Worm (Caenorhabditis elegans) whole organism, late embryonic: ENCODE results near the gene Y79H2A.12.

Experiments used
- C38D4.7 ChIP-seq: fragments of 200-800 bp; sonication (Bioruptor generic); optimal IDR thresholded peaks from 2 replicates; lab custom pipeline; 2018; ENCODE audit warnings: mild to moderate bottlenecking, missing genetic modification characterization, moderate library complexity, missing compliant biosample characterization
- F13H6.1 ChIP-seq: sonication (generic microtip); optimal IDR thresholded peaks from 2 replicates; lab custom pipeline; 2016; ENCODE audit warnings: missing genetic modification characterization, missing compliant biosample characterization
- T23F11.4 ChIP-seq: fragments of 200-800 bp; sonication (Bioruptor generic); optimal IDR thresholded peaks from 2 replicates; lab custom pipeline; 2018; ENCODE audit warnings: mild to moderate bottlenecking, missing genetic modification characterization, missing compliant biosample characterization
- Y22D7AL.16 ChIP-seq: sonication (generic microtip); optimal IDR thresholded peaks from 2 replicates; lab custom pipeline; 2016; ENCODE audit warnings: missing genetic modification characterization, missing compliant biosample characterization
- ama-1 ChIP-seq: fragments of 150-350 bp; optimal IDR thresholded peaks from 2 replicates; lab custom pipeline; 2014
- ceh-14 ChIP-seq: sonication (generic microtip); optimal IDR thresholded peaks from 2 replicates; lab custom pipeline; 2016; ENCODE audit warnings: missing genotype, missing genetic modification characterization, missing compliant biosample characterization
- ceh-19 ChIP-seq: fragments of 200-800 bp; sonication (Bioruptor generic); optimal IDR thresholded peaks from 2 replicates; lab custom pipeline; 2018; ENCODE audit warnings: mild to moderate bottlenecking, missing genetic modification characterization, missing compliant biosample characterization
- ceh-22 ChIP-seq: sonication (generic microtip); optimal IDR thresholded peaks from 2 replicates; lab custom pipeline; 2017; ENCODE audit warnings: missing biosample characterization, missing genetic modification characterization
- ceh-31 ChIP-seq: sonication (generic microtip); optimal IDR thresholded peaks from 2 replicates; lab custom pipeline; 2016; ENCODE audit warnings: missing genetic modification characterization, missing compliant biosample characterization
- ceh-34 ChIP-seq: sonication (generic microtip); optimal IDR thresholded peaks from 2 replicates; lab custom pipeline; 2016; ENCODE audit warnings: mild to moderate bottlenecking, missing genetic modification characterization, missing compliant biosample characterization
- ceh-48 ChIP-seq: sonication (generic microtip); optimal IDR thresholded peaks from 2 replicates; lab custom pipeline; 2016; ENCODE audit warnings: missing genetic modification characterization, inconsistent platforms, missing compliant biosample characterization
- dve-1 ChIP-seq: sonication (generic microtip); optimal IDR thresholded peaks from 2 replicates; lab custom pipeline; 2017; ENCODE audit warnings: antibody characterized with exemption, mild to moderate bottlenecking, missing genetic modification characterization, missing compliant biosample characterization
- elt-2 ChIP-seq: sonication (generic microtip); optimal IDR thresholded peaks from 2 replicates; lab custom pipeline; 2016; ENCODE audit warnings: missing genetic modification reagents, missing genetic modification characterization, missing compliant biosample characterization
- elt-4 ChIP-seq: sonication (generic microtip); optimal IDR thresholded peaks from 2 replicates; lab custom pipeline; 2016; ENCODE audit warnings: missing genetic modification characterization, missing compliant biosample characterization
- ets-4 ChIP-seq: sonication (generic microtip); optimal IDR thresholded peaks from 2 replicates; lab custom pipeline; 2016; ENCODE audit warnings: missing genetic modification characterization, missing compliant biosample characterization
- eyg-1 ChIP-seq: sonication (generic microtip); optimal IDR thresholded peaks from 2 replicates; lab custom pipeline; 2016; ENCODE audit warnings: missing genotype, missing genetic modification characterization, missing compliant biosample characterization
- fax-1 ChIP-seq: sonication (generic microtip); optimal IDR thresholded peaks from 2 replicates; lab custom pipeline; 2016; ENCODE audit warnings: missing genotype, missing genetic modification characterization, missing compliant biosample characterization
- gmeb-2 ChIP-seq: sonication (generic microtip); optimal IDR thresholded peaks from 2 replicates; lab custom pipeline; 2016; ENCODE audit warnings: missing genetic modification characterization, inconsistent platforms, missing compliant biosample characterization
- hlh-15 ChIP-seq: sonication (generic microtip); optimal IDR thresholded peaks from 2 replicates; lab custom pipeline; 2016; ENCODE audit warnings: missing genetic modification characterization, missing compliant biosample characterization
- hlh-30 ChIP-seq: sonication (generic microtip); optimal IDR thresholded peaks from 2 replicates; lab custom pipeline; 2017; ENCODE audit warnings: antibody characterized with exemption, missing genetic modification characterization, missing compliant biosample characterization; ENCODE audit not compliant: insufficient read depth
- hlh-6 ChIP-seq: sonication (generic microtip); optimal IDR thresholded peaks from 2 replicates; lab custom pipeline; 2016; ENCODE audit warnings: missing genotype, missing genetic modification characterization, missing compliant biosample characterization
- madf-2 ChIP-seq: sonication (generic microtip); optimal IDR thresholded peaks from 2 replicates; lab custom pipeline; 2017; ENCODE audit warnings: missing genetic modification characterization, missing compliant biosample characterization
- nfya-1 ChIP-seq: sonication (generic microtip); optimal IDR thresholded peaks from 2 replicates; lab custom pipeline; 2017; ENCODE audit warnings: missing genetic modification characterization, mild to moderate bottlenecking, missing compliant biosample characterization, antibody characterized with exemption, moderate library complexity
- nhr-232 ChIP-seq: sonication (generic microtip); optimal IDR thresholded peaks from 2 replicates; lab custom pipeline; 2016; ENCODE audit warnings: missing genetic modification characterization, missing compliant biosample characterization
- npax-4 ChIP-seq: sonication (generic microtip); optimal IDR thresholded peaks from 2 replicates; lab custom pipeline; 2016; ENCODE audit warnings: missing genetic modification characterization, missing compliant biosample characterization
- pag-3 ChIP-seq: sonication (generic microtip); optimal IDR thresholded peaks from 2 replicates; lab custom pipeline; 2016; ENCODE audit warnings: missing compliant biosample characterization, missing genetic modification characterization, borderline replicate concordance
- pha-2 ChIP-seq: sonication (generic microtip); optimal IDR thresholded peaks from 2 replicates; lab custom pipeline; 2017; ENCODE audit warnings: mild to moderate bottlenecking, missing genetic modification characterization, missing compliant biosample characterization
- pha-4 ChIP-seq: fragments of 150-350 bp; optimal IDR thresholded peaks from 2 replicates; lab custom pipeline; 2018; ENCODE audit warnings: missing biosample characterization, missing genetic modification reagents, missing genetic modification characterization
- pqm-1 ChIP-seq: sonication (generic microtip); optimal IDR thresholded peaks from 2 replicates; lab custom pipeline; 2016; ENCODE audit warnings: missing genetic modification characterization, missing compliant biosample characterization
- ref-2 ChIP-seq: sonication (generic microtip); optimal IDR thresholded peaks from 2 replicates; lab custom pipeline; 2016; ENCODE audit warnings: missing genetic modification characterization, missing compliant biosample characterization
- rnt-1 ChIP-seq: sonication (generic microtip); optimal IDR thresholded peaks from 2 replicates; lab custom pipeline; 2016; ENCODE audit warnings: missing genetic modification characterization, missing compliant biosample characterization
- sox-2 ChIP-seq: fragments of 200-800 bp; sonication (Bioruptor generic); IDR thresholded peaks from 2 replicates; pipeline ENCODE4 v1.3.6; 2022; ENCODE audit warnings: missing genetic modification reagents, missing genetic modification characterization, missing compliant biosample characterization
- sox-4 ChIP-seq: sonication (generic microtip); optimal IDR thresholded peaks from 2 replicates; lab custom pipeline; 2017; ENCODE audit warnings: mild to moderate bottlenecking, missing genetic modification characterization, inconsistent platforms, missing compliant biosample characterization
- syd-9 ChIP-seq: sonication (generic microtip); optimal IDR thresholded peaks from 2 replicates; lab custom pipeline; 2016; ENCODE audit warnings: mild to moderate bottlenecking, missing genetic modification characterization, moderate library complexity, missing compliant biosample characterization
- ttx-3 ChIP-seq: sonication (generic microtip); optimal IDR thresholded peaks from 2 replicates; lab custom pipeline; 2016; ENCODE audit warnings: missing genetic modification reagents, missing genetic modification characterization, missing compliant biosample characterization
- unc-3 ChIP-seq, 2 experiments: fragments of 200-800 bp in 1 of 2; sonication (Bioruptor generic) in 1 of 2; sonication (generic microtip) in 1 of 2; conservative IDR thresholded peaks in 1 of 2; optimal IDR thresholded peaks in 1 of 2; 2 replicates each; pipeline versions ENCODE4 v1.3.6 to Lab custom; 2016 to 2022; ENCODE audit warnings: missing compliant biosample characterization in 2 of 2, missing genetic modification characterization in 2 of 2, missing genetic modification reagents in 1 of 2
- unc-42 ChIP-seq: sonication (generic microtip); optimal IDR thresholded peaks from 2 replicates; lab custom pipeline; 2016; ENCODE audit warnings: missing genotype, missing genetic modification characterization, missing compliant biosample characterization

Y79H2A.12 gene

DNA sequence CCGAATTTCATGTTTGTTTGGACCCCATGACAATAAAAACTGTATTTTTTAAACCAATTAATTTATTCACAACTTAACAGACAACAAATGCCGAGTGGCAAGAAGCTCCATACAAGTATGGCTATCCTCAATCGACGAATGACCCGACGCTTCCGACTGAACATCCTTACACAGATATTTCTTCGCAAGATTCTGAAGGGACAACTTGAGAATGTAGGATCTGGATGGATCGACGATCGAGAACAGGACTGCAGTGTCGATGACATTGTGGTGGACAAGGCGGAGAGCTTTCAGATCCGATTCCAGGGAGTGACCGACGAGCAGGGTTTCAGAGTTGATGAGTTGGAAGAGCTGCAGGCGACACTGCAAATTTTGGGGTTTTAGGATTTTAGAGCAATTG, 29.1 kb downstream of the Y79H2A.12 start:
- TF ChIP-seq pha-2 (tag; lab: Kevin White, UChicago) (no peak), ceh-22 (tag; lab: Kevin White, UChicago) (no peak), elt-2 (no peak), hlh-15 (tag; lab: Kevin White, UChicago) (no peak), ceh-48 (tag; lab: Kevin White, UChicago) (no peak), pag-3 (tag; lab: Kevin White, UChicago) (no peak)
- TF ChIP-seq, all 69 proteins: peak for 0

DNA sequence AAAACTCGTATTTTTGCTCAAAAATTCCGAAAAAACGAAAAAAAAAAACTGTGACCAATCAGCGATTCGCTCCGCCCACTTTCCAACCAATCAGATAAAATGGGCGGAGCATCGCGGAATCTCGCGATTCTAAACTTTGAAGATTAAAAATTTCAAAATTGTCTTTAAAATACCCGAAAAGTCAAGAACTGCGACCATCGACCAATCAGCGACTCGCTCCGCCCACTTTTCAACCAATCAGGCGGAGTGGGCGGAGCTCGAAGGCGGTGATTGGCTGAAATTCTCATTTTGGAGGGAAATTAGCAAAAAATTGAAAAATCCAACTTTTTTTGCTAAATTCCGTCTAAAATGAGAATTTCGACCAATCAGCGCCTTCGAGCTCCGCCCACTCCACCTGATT, 32.9 kb downstream of the Y79H2A.12 start:
- TF ChIP-seq syd-9 (tag; lab: Kevin White, UChicago): no peak
- TF ChIP-seq ceh-34 (tag; lab: Kevin White, UChicago): no peak
- TF ChIP-seq nfya-1 (tag; lab: Kevin White, UChicago): peak; percentile 55
- TF ChIP-seq T23F11.4 (GFP tag; lab: Kevin White, UChicago): no peak

DNA sequence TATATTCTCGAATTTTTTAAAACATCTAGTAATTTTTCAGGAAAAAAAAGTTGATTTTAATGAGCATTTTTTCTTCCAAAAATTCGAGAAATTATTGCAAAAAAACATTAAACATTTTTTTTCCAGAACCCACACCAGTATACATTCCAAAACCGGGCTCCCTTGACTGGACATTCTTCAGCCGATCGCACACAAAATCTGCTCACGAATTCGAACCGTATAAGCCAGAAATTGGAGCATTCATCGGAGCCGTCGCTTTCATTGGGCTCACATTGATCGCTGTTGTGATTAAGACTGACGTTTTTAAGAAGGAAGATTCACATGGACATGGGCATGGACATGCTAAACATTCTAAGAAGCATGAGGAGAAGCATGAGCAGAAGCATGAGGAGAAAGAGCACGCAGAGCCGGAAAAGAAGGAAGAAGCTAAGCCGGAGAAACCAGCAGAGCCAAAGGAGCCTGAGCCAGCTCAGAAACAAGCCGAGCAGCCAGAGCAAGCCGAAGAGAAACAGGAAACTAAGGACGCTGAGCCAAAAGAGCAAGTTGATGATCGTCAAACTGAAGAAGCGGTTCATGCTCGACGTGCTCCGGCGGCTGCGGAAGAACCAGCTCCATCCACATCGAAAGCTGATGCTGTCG, 36.9 kb downstream of the Y79H2A.12 start:
- TF ChIP-seq eyg-1 (tag; lab: Kevin White, UChicago) (no peak), ceh-34 (tag; lab: Kevin White, UChicago) (no peak), rnt-1 (no peak), C38D4.7 (GFP tag; lab: Kevin White, UChicago) (no peak), madf-2 (tag; lab: Kevin White, UChicago) (no peak), unc-3 (GFP tag; conservative IDR thresholded peaks at IDR 0.05; lab: Robert Waterston, UW) (no peak), unc-3 (tag; optimal IDR thresholded peaks at IDR 0.05; lab: Kevin White, UChicago) (no peak), pqm-1 (tag; lab: Kevin White, UChicago) (no peak)

DNA sequence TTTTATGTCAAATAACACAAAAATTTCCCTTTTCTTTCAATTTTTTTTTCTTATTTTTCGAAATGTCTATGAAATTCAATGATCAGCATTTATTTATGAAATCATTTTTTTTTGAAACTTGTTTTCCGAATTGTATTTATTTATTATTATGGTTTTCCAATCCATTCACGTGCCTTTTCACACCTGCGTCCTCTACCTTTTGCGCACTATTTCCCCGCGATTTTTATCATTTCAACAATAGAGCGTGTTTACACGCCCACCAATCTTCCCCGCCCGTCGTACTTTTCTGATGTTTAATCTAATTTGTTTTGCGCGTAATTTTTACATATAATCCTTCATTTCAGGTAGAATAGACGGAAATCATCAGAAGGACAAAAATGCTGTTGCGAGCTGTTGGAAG, 38.8 kb downstream of the Y79H2A.12 start, which contains the start of gene wah-1:
TSS of gene wah-1 (plus strand) at position 345 of the 400 bp plus-strand sequence.
- TF ChIP-seq pha-2 (tag; lab: Kevin White, UChicago): no peak
- no peak for TF ChIP-seq F13H6.1 (tag; lab: Kevin White, UChicago)
- TF ChIP-seq elt-2: peak; percentile 5
- no peak for TF ChIP-seq elt-4
- peak; percentile 9 for TF ChIP-seq hlh-30 (tag; lab: Kevin White, UChicago)
- no peak for TF ChIP-seq pqm-1 (tag; lab: Kevin White, UChicago)
- no peak for TF ChIP-seq hlh-6 (tag; lab: Kevin White, UChicago)
- TF ChIP-seq ttx-3 (tag; lab: Kevin White, UChicago): no peak
- no peak for TF ChIP-seq sox-4 (tag; lab: Kevin White, UChicago)
- no peak for TF ChIP-seq ceh-48 (tag; lab: Kevin White, UChicago)
- TF ChIP-seq gmeb-2 (tag; lab: Kevin White, UChicago): no peak
- no peak for TF ChIP-seq ets-4 (tag; lab: Kevin White, UChicago)
- TF ChIP-seq unc-42: no peak
- TF ChIP-seq, all 69 proteins: peak for 2

DNA sequence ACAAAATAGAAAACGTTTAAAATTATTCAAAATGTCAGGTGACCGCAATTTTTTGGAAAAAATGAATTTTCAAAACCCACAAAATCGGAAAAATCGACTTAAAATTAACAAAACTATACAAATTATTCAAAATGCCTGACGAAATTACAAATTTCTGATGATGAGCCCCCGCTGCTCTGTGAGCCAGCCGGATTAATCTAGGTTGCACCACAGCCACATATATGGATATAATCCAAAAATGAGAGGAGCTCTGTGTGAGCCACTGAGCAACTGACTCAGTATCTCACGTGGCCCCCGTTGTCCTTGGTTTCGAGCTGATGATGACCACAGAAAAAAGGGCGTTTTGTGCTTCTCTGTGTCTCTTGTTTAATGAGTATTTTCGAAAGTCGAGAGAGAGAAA, 43.6 kb downstream of the Y79H2A.12 start:
- TF ChIP-seq elt-2 (no peak), ets-4 (tag; lab: Kevin White, UChicago) (no peak), ceh-14 (tag; lab: Kevin White, UChicago) (no peak), pha-4 (no peak), ama-1 (lab: Kevin White, UChicago) (no peak), ceh-48 (tag; lab: Kevin White, UChicago) (no peak), fax-1 (tag; lab: Kevin White, UChicago) (no peak), ceh-19 (no peak), ceh-31 (tag; lab: Kevin White, UChicago) (no peak), ref-2 (no peak), ttx-3 (tag; lab: Kevin White, UChicago) (no peak), rnt-1 (no peak), sox-4 (tag; lab: Kevin White, UChicago) (no peak), unc-42 (no peak), dve-1 (no peak), sox-2 (no peak), nhr-232 (tag; lab: Kevin White, UChicago) (no peak), ceh-22 (tag; lab: Kevin White, UChicago) (no peak), Y22D7AL.16 (tag; lab: Kevin White, UChicago) (no peak), npax-4 (tag; lab: Kevin White, UChicago) (no peak)
